Fruit fly (Drosophila melanogaster) whole organism, embryonic: ENCODE data around the gene Gycalpha99B.
A peak's percentile ranks its signal among the peaks of the same experiment; 100 is the strongest.

ENCODE experiments used
- Atf-2 ChIP-seq: fragments of 200-800 bp; sonication (Bioruptor generic); optimal IDR thresholded peaks from 2 replicates; lab custom pipeline; 2016; ENCODE audit warnings: missing biosample characterization, missing genetic modification characterization
- Bdp1 ChIP-seq: fragments of 200-800 bp; sonication (Bioruptor generic); optimal IDR thresholded peaks from 3 replicates; lab custom pipeline; 2016; ENCODE audit warnings: missing biosample characterization, missing genetic modification characterization
- CG10274 ChIP-seq: fragments of 200-800 bp; sonication (Bioruptor generic); optimal IDR thresholded peaks from 3 replicates; lab custom pipeline; 2017; ENCODE audit warnings: missing biosample characterization, mild to moderate bottlenecking, missing genetic modification characterization
- CG10462 ChIP-seq: fragments of 200-800 bp; sonication (Bioruptor generic); optimal IDR thresholded peaks from 2 replicates; lab custom pipeline; 2016; ENCODE audit warnings: missing biosample characterization, missing genetic modification characterization
- CG13624 ChIP-seq: fragments of 200-800 bp; sonication (Bioruptor generic); optimal IDR thresholded peaks from 2 replicates; lab custom pipeline; 2016; ENCODE audit warnings: missing biosample characterization, missing genetic modification characterization
- CG14667 ChIP-seq: fragments of 200-800 bp; sonication (Bioruptor generic); IDR thresholded peaks from 2 replicates; pipeline ENCODE4 v1.3.6; 2022; ENCODE audit warnings: missing biosample characterization, missing genetic modification characterization
- CG17359 ChIP-seq: fragments of 200-800 bp; sonication (Bioruptor generic); optimal IDR thresholded peaks from 3 replicates; lab custom pipeline; 2018; ENCODE audit warnings: missing biosample characterization, mild to moderate bottlenecking, missing genetic modification characterization, moderate library complexity
- CG18619 ChIP-seq: fragments of 200-800 bp; sonication (Bioruptor generic); optimal IDR thresholded peaks from 3 replicates; lab custom pipeline; 2017; ENCODE audit warnings: missing biosample characterization, mild to moderate bottlenecking, missing genetic modification characterization
- CG2120 ChIP-seq: fragments of 200-800 bp; sonication (Bioruptor generic); optimal IDR thresholded peaks from 3 replicates; lab custom pipeline; 2016; ENCODE audit warnings: missing biosample characterization, missing genetic modification characterization
- CG2889 ChIP-seq: fragments of 200-800 bp; sonication (Bioruptor generic); IDR thresholded peaks from 3 replicates; pipeline ENCODE4 v1.3.6; 2022; ENCODE audit warnings: missing biosample characterization, missing genetic modification characterization
- CG30020 ChIP-seq: fragments of 200-800 bp; optimal IDR thresholded peaks from 2 replicates; lab custom pipeline; 2019; ENCODE audit warnings: missing biosample characterization, mild to moderate bottlenecking, missing genetic modification characterization, moderate library complexity
- CG31224 ChIP-seq: fragments of 200-800 bp; sonication (Bioruptor generic); IDR thresholded peaks from 2 replicates; pipeline ENCODE4 v1.3.6; 2022; ENCODE audit warnings: missing biosample characterization, missing genetic modification characterization
- CG31365 ChIP-seq: fragments of 200-800 bp; sonication (Bioruptor generic); optimal IDR thresholded peaks from 2 replicates; lab custom pipeline; 2018; ENCODE audit warnings: missing biosample characterization, mild to moderate bottlenecking, missing genetic modification characterization
- CG31388 ChIP-seq: fragments of 200-800 bp; sonication (Bioruptor generic); optimal IDR thresholded peaks from 2 replicates; lab custom pipeline; 2016; ENCODE audit warnings: missing biosample characterization, missing genetic modification characterization
- CG32532 ChIP-seq: fragments of 200-800 bp; sonication (Bioruptor generic); IDR thresholded peaks from 2 replicates; pipeline ENCODE4 v1.3.6; 2022; ENCODE audit warnings: missing biosample characterization, missing genetic modification characterization
- CG34422 ChIP-seq: fragments of 200-800 bp; sonication (Bioruptor generic); IDR thresholded peaks from 3 replicates; pipeline ENCODE4 v1.3.6; 2022; ENCODE audit warnings: missing biosample characterization, missing genetic modification characterization
- CG42726 ChIP-seq: fragments of 200-800 bp; sonication (Bioruptor generic); IDR thresholded peaks from 2 replicates; pipeline ENCODE4 v1.3.6; 2022; ENCODE audit warnings: missing biosample characterization, missing genetic modification characterization; ENCODE audit not compliant: partially characterized antibody
- CG4328 ChIP-seq: fragments of 200-800 bp; sonication (Bioruptor generic); optimal IDR thresholded peaks from 3 replicates; lab custom pipeline; 2017; ENCODE audit warnings: missing biosample characterization, missing genetic modification reagents, missing genetic modification characterization
- CG6254 ChIP-seq: fragments of 200-800 bp; sonication (Bioruptor generic); optimal IDR thresholded peaks from 3 replicates; lab custom pipeline; 2017; ENCODE audit warnings: mild to moderate bottlenecking, missing biosample characterization, missing genetic modification reagents, missing genetic modification characterization
- CG8765 ChIP-seq: fragments of 200-800 bp; sonication (Bioruptor generic); IDR thresholded peaks from 2 replicates; pipeline ENCODE4 v1.3.6; 2022; ENCODE audit warnings: missing biosample characterization, missing genetic modification characterization
- CG8924 ChIP-seq: fragments of 200-800 bp; optimal IDR thresholded peaks from 3 replicates; lab custom pipeline; 2019; ENCODE audit warnings: missing biosample characterization, mild to moderate bottlenecking, missing genetic modification characterization, moderate library complexity
- CG9817 ChIP-seq: fragments of 200-800 bp; sonication (Bioruptor generic); optimal IDR thresholded peaks from 2 replicates; lab custom pipeline; 2018; ENCODE audit warnings: missing biosample characterization, mild to moderate bottlenecking, missing genetic modification characterization, moderate library complexity
- CHES-1-like ChIP-seq: fragments of 200-800 bp; sonication (Bioruptor generic); optimal IDR thresholded peaks from 2 replicates; lab custom pipeline; 2016; ENCODE audit warnings: missing biosample characterization, missing genetic modification characterization
- CTCF ChIP-seq: fragments of 200-800 bp; sonication (Bioruptor generic); optimal IDR thresholded peaks from 2 replicates; lab custom pipeline; 2017; ENCODE audit warnings: missing biosample characterization, mild to moderate bottlenecking, missing genetic modification characterization, moderate library complexity
- D ChIP-seq, 2 experiments: fragments of 200-800 bp in 1 of 2; fragments of >200 bp in 1 of 2; sonication (Bioruptor generic) in 1 of 2; optimal IDR thresholded peaks; 2 replicates in 1 of 2; 3 replicates in 1 of 2; lab custom pipeline; 2017; ENCODE audit warnings: mild to moderate bottlenecking in 1 of 2, missing biosample characterization in 1 of 2, missing genetic modification characterization in 1 of 2, missing genetic modification reagents in 1 of 2
- Dbx ChIP-seq: fragments of 200-800 bp; sonication (Bioruptor generic); IDR thresholded peaks from 3 replicates; pipeline ENCODE4 v1.3.6; 2022; ENCODE audit warnings: missing biosample characterization, missing genetic modification characterization
- Fer1 ChIP-seq: fragments of 200-800 bp; sonication (Bioruptor generic); optimal IDR thresholded peaks from 2 replicates; lab custom pipeline; 2017; ENCODE audit warnings: missing biosample characterization, mild to moderate bottlenecking, missing genetic modification characterization
- Gsc ChIP-seq: fragments of 200-800 bp; sonication (Bioruptor generic); IDR thresholded peaks from 2 replicates; pipeline ENCODE4 v1.3.6; 2022; ENCODE audit warnings: missing biosample characterization, missing genetic modification characterization
- HLH3B ChIP-seq: fragments of 200-800 bp; sonication (Bioruptor generic); IDR thresholded peaks from 2 replicates; pipeline ENCODE4 v1.3.6; 2022; ENCODE audit warnings: missing biosample characterization, missing genetic modification characterization
- Mad ChIP-seq: fragments of 200-800 bp; sonication (Bioruptor generic); optimal IDR thresholded peaks from 2 replicates; lab custom pipeline; 2016; ENCODE audit warnings: missing biosample characterization, missing genetic modification characterization
- NFAT ChIP-seq: fragments of 200-800 bp; sonication (Bioruptor generic); IDR thresholded peaks from 2 replicates; pipeline ENCODE4 v1.3.6; 2022; ENCODE audit warnings: missing biosample characterization, missing genetic modification characterization
- Neu2 ChIP-seq: fragments of 200-800 bp; sonication (Bioruptor generic); optimal IDR thresholded peaks from 3 replicates; lab custom pipeline; 2016; ENCODE audit warnings: missing biosample characterization, missing genetic modification characterization, borderline replicate concordance
- Oaz ChIP-seq: fragments of 200-800 bp; sonication (Bioruptor generic); IDR thresholded peaks from 2 replicates; pipeline ENCODE4 v1.3.6; 2022; ENCODE audit warnings: missing biosample characterization, missing genetic modification characterization
- Opbp ChIP-seq: fragments of 200-800 bp; sonication (Bioruptor generic); IDR thresholded peaks from 3 replicates; pipeline ENCODE4 v1.3.6; 2022; ENCODE audit warnings: missing biosample characterization, missing genetic modification characterization; ENCODE audit not compliant: partially characterized antibody
- TFAM ChIP-seq: fragments of 200-800 bp; sonication (Bioruptor generic); optimal IDR thresholded peaks from 2 replicates; lab custom pipeline; 2017; ENCODE audit warnings: missing biosample characterization, missing genetic modification characterization, inconsistent platforms
- Taf1 ChIP-seq: fragments of 200-800 bp; sonication (Bioruptor generic); IDR thresholded peaks from 2 replicates; pipeline ENCODE4 v1.3.6; 2022; ENCODE audit warnings: missing biosample characterization, missing genetic modification characterization
- bab2 ChIP-seq: fragments of 200-800 bp; sonication (Bioruptor generic); optimal IDR thresholded peaks from 2 replicates; lab custom pipeline; 2016; ENCODE audit warnings: missing biosample characterization, missing genetic modification characterization
- bigmax ChIP-seq: fragments of 200-800 bp; sonication (Bioruptor generic); optimal IDR thresholded peaks from 2 replicates; lab custom pipeline; 2018; ENCODE audit warnings: missing biosample characterization, mild to moderate bottlenecking, missing genetic modification characterization
- cg ChIP-seq: fragments of 200-800 bp; sonication (Bioruptor generic); optimal IDR thresholded peaks from 3 replicates; lab custom pipeline; 2019; ENCODE audit warnings: missing biosample characterization, mild to moderate bottlenecking, missing genetic modification characterization, moderate library complexity
- dimm ChIP-seq: fragments of 200-800 bp; sonication (Bioruptor generic); IDR thresholded peaks from 2 replicates; pipeline ENCODE4 v1.3.6; 2022; ENCODE audit warnings: missing biosample characterization, missing genetic modification characterization
- dpn ChIP-seq, 2 experiments: fragments of 200-800 bp; sonication (Bioruptor generic); optimal IDR thresholded peaks; 3 replicates each; lab custom pipeline; 2016; ENCODE audit warnings: missing biosample characterization in 2 of 2, missing genetic modification characterization in 2 of 2
- gt ChIP-seq: fragments of 200-800 bp; sonication (Bioruptor generic); IDR thresholded peaks from 2 replicates; pipeline ENCODE4 v1.3.6; 2022; ENCODE audit warnings: missing biosample characterization, missing genetic modification characterization
- hth ChIP-seq: fragments of >200 bp; optimal IDR thresholded peaks from 2 replicates; lab custom pipeline; 2017; ENCODE audit warnings: inconsistent platforms
- klu ChIP-seq: fragments of 200-800 bp; sonication (Bioruptor generic); IDR thresholded peaks from 2 replicates; pipeline ENCODE4 v1.3.6; 2022; ENCODE audit warnings: missing biosample characterization, missing genetic modification characterization
- luna ChIP-seq: fragments of 200-800 bp; sonication (Bioruptor generic); optimal IDR thresholded peaks from 2 replicates; lab custom pipeline; 2016; ENCODE audit warnings: missing biosample characterization, missing genetic modification characterization
- otp ChIP-seq: fragments of 200-800 bp; sonication (Bioruptor generic); IDR thresholded peaks from 3 replicates; pipeline ENCODE4, ENCODE4 v1.3.6; 2022; ENCODE audit warnings: missing biosample characterization, missing genetic modification characterization
- repo ChIP-seq: fragments of 200-800 bp; sonication (Bioruptor generic); optimal IDR thresholded peaks from 2 replicates; lab custom pipeline; 2016; ENCODE audit warnings: missing biosample characterization, missing genetic modification characterization
- sens ChIP-seq: fragments of 200-800 bp; sonication (Bioruptor generic); peaks from one replicate; lab custom pipeline; 2016; ENCODE audit warnings: missing biosample characterization, missing genetic modification characterization
- slp2 ChIP-seq: fragments of 200-800 bp; sonication (Bioruptor generic); optimal IDR thresholded peaks from 2 replicates; lab custom pipeline; 2016; ENCODE audit warnings: missing biosample characterization, missing genetic modification characterization
- tll ChIP-seq, 2 experiments: fragments of 200-800 bp in 1 of 2; fragments of >200 bp in 1 of 2; sonication (Bioruptor generic) in 1 of 2; optimal IDR thresholded peaks; 2 replicates each; lab custom pipeline; 2017 to 2019; ENCODE audit warnings: missing biosample characterization in 2 of 2, missing genetic modification characterization in 2 of 2, mild to moderate bottlenecking in 1 of 2, moderate library complexity in 1 of 2
- tna ChIP-seq: fragments of 200-800 bp; sonication (Bioruptor generic); IDR thresholded peaks from 2 replicates; pipeline ENCODE4 v1.3.6; 2022; ENCODE audit warnings: missing biosample characterization, missing genetic modification characterization; ENCODE audit not compliant: partially characterized antibody

Gene Gycalpha99B

dm6 chr3R:29675333-29675732 is 7.0 kb upstream of the Gycalpha99B start, which contains the start of the genes Bub3 and Cap-D2 (continued):
- TF ChIP-seq CG10462 (GFP tag; lab: Kevin White, UChicago): peak; percentile 35
- TF ChIP-seq gt: no peak
- peak; percentile 54 for TF ChIP-seq CG14667 (GFP tag; lab: Robert Waterston, UW)
- peak; percentile 84 for TF ChIP-seq Dbx (GFP tag; lab: Robert Waterston, UW)
- TF ChIP-seq bab2 (GFP tag; lab: Kevin White, UChicago): peak; percentile 73
- TF ChIP-seq slp2 (GFP tag; lab: Kevin White, UChicago): peak; percentile 46
- peak; percentile 84 for TF ChIP-seq CG2120 (GFP tag; lab: Kevin White, UChicago)
- TF ChIP-seq sens (GFP tag; lab: Kevin White, UChicago): peak; percentile 98
- TF ChIP-seq Bdp1 (GFP tag; lab: Kevin White, UChicago): peak; percentile 58
- TF ChIP-seq CG32532: peak; percentile 67
- TF ChIP-seq CG4328 (GFP tag; lab: Kevin White, UChicago): no peak
- TF ChIP-seq CG13624: peak; percentile 82
- no peak for TF ChIP-seq CG6254 (GFP tag; lab: Kevin White, UChicago)
- TF ChIP-seq Taf1 (GFP tag; lab: Robert Waterston, UW): peak; percentile 34; the same call in 1 of the 2 replicates
- no peak for TF ChIP-seq bigmax (GFP tag; lab: Kevin White, UChicago)
- 0 out of 2 replicates have a peak, but pooled peaks have one; percentile 12 for TF ChIP-seq CG42726 (GFP tag; lab: Robert Waterston, UW)
- peak; percentile 14 for TF ChIP-seq CG31365
- 0 out of 3 replicates have a peak, but pooled peaks have one; percentile 60 for TF ChIP-seq otp (GFP tag; lab: Robert Waterston, UW)
- peak; percentile 60 for TF ChIP-seq CG2889
- TF ChIP-seq hth (lab: Kevin White, UChicago): no peak
- peak; percentile 35; the same call in 1 of the 2 replicates for TF ChIP-seq Oaz (GFP tag; lab: Robert Waterston, UW)
- peak; percentile 67 for TF ChIP-seq HLH3B (GFP tag; lab: Robert Waterston, UW)
- TF ChIP-seq tll (GFP tag; optimal IDR thresholded peaks at IDR 0.05; lab: Kevin White, UChicago): no peak
- TF ChIP-seq CG30020 (tag; lab: Kevin White, UChicago): no peak
- peak; percentile 43; the same call in 1 of the 2 replicates for TF ChIP-seq CG8765
- TF ChIP-seq D (optimal IDR thresholded peaks at IDR 0.05; lab: Kevin White, UChicago): no peak
- peak; percentile 51 for TF ChIP-seq D (GFP tag; optimal IDR thresholded peaks at IDR 0.05; lab: Kevin White, UChicago)
- peak; percentile 64 for TF ChIP-seq CG31388 (GFP tag; lab: Kevin White, UChicago)
- TF ChIP-seq tna (GFP tag; lab: Robert Waterston, UW): peak; percentile 67; the same call in 1 of the 2 replicates
- TF ChIP-seq CHES-1-like (GFP tag; lab: Kevin White, UChicago): peak; percentile 89
- peak; percentile 12 for TF ChIP-seq Neu2 (GFP tag; lab: Kevin White, UChicago)
- no peak for TF ChIP-seq TFAM (GFP tag; lab: Kevin White, UChicago)
- peak; percentile 61 for TF ChIP-seq Mad (GFP tag; lab: Kevin White, UChicago)
- TF ChIP-seq cg: no peak
- peak; percentile 20 for TF ChIP-seq luna
- TF ChIP-seq klu (GFP tag; lab: Robert Waterston, UW): no peak; the same call in 1 of the 2 replicates
- TF ChIP-seq CG8924 (tag; lab: Kevin White, UChicago): peak; percentile 65
- peak; percentile 75 for TF ChIP-seq CG9817 (tag; lab: Kevin White, UChicago)
- TF ChIP-seq CG31224: peak; percentile 33; the same call in 1 of the 2 replicates
- no peak for TF ChIP-seq CG10274
- no peak for TF ChIP-seq Fer1 (GFP tag; lab: Kevin White, UChicago)
- TF ChIP-seq dimm (GFP tag; lab: Robert Waterston, UW): no peak
- TF ChIP-seq NFAT (GFP tag; lab: Robert Waterston, UW): no peak; the same call in 1 of the 2 replicates
- peak; percentile 69 for TF ChIP-seq Atf-2
- peak; percentile 88 for TF ChIP-seq Opbp
- peak; percentile 73 for TF ChIP-seq repo (GFP tag; lab: Kevin White, UChicago)
- TF ChIP-seq Gsc (GFP tag; lab: Robert Waterston, UW): no peak
- peak; percentile 77 for TF ChIP-seq CG34422 (GFP tag; lab: Robert Waterston, UW)
- TF ChIP-seq dpn (GFP tag; optimal IDR thresholded peaks at IDR 0.05; lab: Kevin White, UChicago): peak; percentile 83 to 84
- no peak for TF ChIP-seq CTCF (GFP tag; lab: Kevin White, UChicago)
- TF ChIP-seq CG17359: no peak
- peak; percentile 44 for TF ChIP-seq CG18619 (GFP tag; lab: Kevin White, UChicago)
